Worm (Caenorhabditis elegans) whole organism, L2 larva: ENCODE results near the gene sdz-1.
A peak's percentile ranks its signal among the peaks of the same experiment; 100 is the strongest.

ENCODE experiments used
- C34F6.9 ChIP-seq: fragments of 150-350 bp; optimal IDR thresholded peaks from 2 replicates; lab custom pipeline; 2014; ENCODE audit warnings: missing biosample characterization, missing genetic modification characterization
- F13H6.1 ChIP-seq: sonication (generic microtip); optimal IDR thresholded peaks from 2 replicates; lab custom pipeline; 2016; ENCODE audit warnings: missing genetic modification characterization, missing compliant biosample characterization
- R02D3.7 ChIP-seq: fragments of 150-350 bp; optimal IDR thresholded peaks from 2 replicates; lab custom pipeline; 2014; ENCODE audit warnings: missing biosample characterization, missing genetic modification characterization
- ZK546.5 ChIP-seq: sonication (generic microtip); optimal IDR thresholded peaks from 2 replicates; lab custom pipeline; 2017; ENCODE audit warnings: missing biosample characterization, missing genetic modification characterization
- alr-1 ChIP-seq: fragments of 150-350 bp; optimal IDR thresholded peaks from 2 replicates; lab custom pipeline; 2014; ENCODE audit warnings: missing biosample characterization, missing genetic modification characterization
- aly-2 ChIP-seq: fragments of 150-350 bp; optimal IDR thresholded peaks from 2 replicates; lab custom pipeline; 2014; ENCODE audit warnings: missing biosample characterization, missing genetic modification characterization
- ama-1 ChIP-seq: fragments of 150-350 bp; optimal IDR thresholded peaks from 2 replicates; lab custom pipeline; 2018; ENCODE audit warnings: inconsistent platforms
- blmp-1 ChIP-seq: sonication (generic microtip); optimal IDR thresholded peaks from 2 replicates; lab custom pipeline; 2017; ENCODE audit warnings: missing genetic modification characterization, mild to moderate bottlenecking, missing compliant biosample characterization, antibody characterized with exemption, moderate library complexity; ENCODE audit not compliant: insufficient read depth
- ceh-16 ChIP-seq: fragments of 150-350 bp; optimal IDR thresholded peaks from 2 replicates; lab custom pipeline; 2014; ENCODE audit warnings: missing biosample characterization, missing genetic modification characterization
- ceh-82 ChIP-seq: fragments of 150-350 bp; optimal IDR thresholded peaks from 2 replicates; lab custom pipeline; 2014; ENCODE audit warnings: missing biosample characterization, missing genetic modification characterization
- crh-2 ChIP-seq: sonication (generic microtip); optimal IDR thresholded peaks from 2 replicates; lab custom pipeline; 2017; ENCODE audit warnings: missing biosample characterization, missing genetic modification characterization
- dmd-4 ChIP-seq: sonication (generic microtip); optimal IDR thresholded peaks from 2 replicates; lab custom pipeline; 2017; ENCODE audit warnings: missing biosample characterization, missing genetic modification characterization
- egl-27 ChIP-seq: sonication (generic microtip); optimal IDR thresholded peaks from 3 replicates; lab custom pipeline; 2017; ENCODE audit warnings: missing biosample characterization, missing genetic modification reagents, missing genetic modification characterization
- elt-1 ChIP-seq: fragments of 150-350 bp; optimal IDR thresholded peaks from 2 replicates; lab custom pipeline; 2014; ENCODE audit warnings: missing biosample characterization, missing genetic modification characterization
- elt-3 ChIP-seq: sonication (generic microtip); optimal IDR thresholded peaks from 2 replicates; lab custom pipeline; 2017; ENCODE audit warnings: missing biosample characterization, missing genetic modification characterization
- fos-1 ChIP-seq: fragments of 150-350 bp; optimal IDR thresholded peaks from 2 replicates; lab custom pipeline; 2014; ENCODE audit warnings: missing biosample characterization, missing genetic modification characterization
- gmeb-1 ChIP-seq: fragments of 150-350 bp; optimal IDR thresholded peaks from 2 replicates; lab custom pipeline; 2014; ENCODE audit warnings: missing biosample characterization, missing genetic modification characterization
- lin-13 ChIP-seq: fragments of 150-350 bp; optimal IDR thresholded peaks from 2 replicates; lab custom pipeline; 2014; ENCODE audit warnings: missing biosample characterization, missing genetic modification reagents, missing genetic modification characterization
- lin-39 ChIP-seq: fragments of 150-350 bp; optimal IDR thresholded peaks from 2 replicates; lab custom pipeline; 2014; ENCODE audit warnings: missing biosample characterization, missing genetic modification reagents, missing genetic modification characterization
- lsy-2 ChIP-seq, 2 experiments: fragments of 150-350 bp in 1 of 2; sonication (generic microtip) in 1 of 2; optimal IDR thresholded peaks; 2 replicates each; lab custom pipeline; 2014 to 2017; ENCODE audit warnings: missing biosample characterization in 2 of 2, missing genetic modification characterization in 2 of 2
- mbf-1 ChIP-seq: sonication (generic microtip); optimal IDR thresholded peaks from 2 replicates; lab custom pipeline; 2017; ENCODE audit warnings: missing biosample characterization, missing genetic modification characterization
- nhr-10 ChIP-seq: sonication (generic microtip); optimal IDR thresholded peaks from 2 replicates; lab custom pipeline; 2017; ENCODE audit warnings: missing biosample characterization, missing genetic modification characterization
- nhr-11 ChIP-seq: fragments of 150-350 bp; optimal IDR thresholded peaks from 2 replicates; lab custom pipeline; 2014; ENCODE audit warnings: missing biosample characterization, missing genetic modification characterization
- nhr-12 ChIP-seq: fragments of 150-350 bp; optimal IDR thresholded peaks from 2 replicates; lab custom pipeline; 2014; ENCODE audit warnings: missing biosample characterization, missing genetic modification characterization
- nhr-21 ChIP-seq: fragments of 150-350 bp; optimal IDR thresholded peaks from 2 replicates; lab custom pipeline; 2014; ENCODE audit warnings: missing biosample characterization, missing genetic modification characterization
- nhr-23 ChIP-seq: fragments of 150-350 bp; optimal IDR thresholded peaks from 2 replicates; lab custom pipeline; 2014; ENCODE audit warnings: missing biosample characterization, missing genetic modification reagents, missing genetic modification characterization
- nhr-237 ChIP-seq: fragments of 150-350 bp; optimal IDR thresholded peaks from 2 replicates; lab custom pipeline; 2014; ENCODE audit warnings: missing biosample characterization, missing genetic modification characterization
- nhr-25 ChIP-seq: fragments of 150-350 bp; sonication (generic microtip); optimal IDR thresholded peaks from 3 replicates; lab custom pipeline; 2014; ENCODE audit warnings: missing biosample characterization, missing genetic modification characterization
- nhr-6 ChIP-seq: fragments of 150-350 bp; optimal IDR thresholded peaks from 2 replicates; lab custom pipeline; 2014; ENCODE audit warnings: missing biosample characterization, missing genetic modification characterization
- nhr-77 ChIP-seq: fragments of 150-350 bp; optimal IDR thresholded peaks from 2 replicates; lab custom pipeline; 2014; ENCODE audit warnings: missing biosample characterization, missing genetic modification characterization
- sem-4 ChIP-seq: fragments of 150-350 bp; optimal IDR thresholded peaks from 2 replicates; lab custom pipeline; 2014; ENCODE audit warnings: missing biosample characterization, missing genetic modification reagents, missing genetic modification characterization
- sma-3 ChIP-seq: sonication (generic microtip); optimal IDR thresholded peaks from 2 replicates; lab custom pipeline; 2016; ENCODE audit warnings: missing genetic modification reagents, missing genetic modification characterization, missing compliant biosample characterization
- sma-9 ChIP-seq, 2 experiments: fragments of 150-350 bp in 1 of 2; sonication (generic microtip) in 1 of 2; optimal IDR thresholded peaks; 2 replicates each; lab custom pipeline; 2014 to 2016; ENCODE audit warnings: missing genetic modification characterization in 2 of 2, mild to moderate bottlenecking in 1 of 2, missing biosample characterization in 1 of 2, missing compliant biosample characterization in 1 of 2, missing genetic modification reagents in 1 of 2, moderate library complexity in 1 of 2
- snpc-4 ChIP-seq: fragments of 150-350 bp; optimal IDR thresholded peaks from 2 replicates; lab custom pipeline; 2014; ENCODE audit warnings: missing biosample characterization, missing genetic modification characterization
- unc-39 ChIP-seq: fragments of 150-350 bp; optimal IDR thresholded peaks from 2 replicates; lab custom pipeline; 2014; ENCODE audit warnings: missing biosample characterization, missing genetic modification characterization
- unc-55 ChIP-seq: fragments of 150-350 bp; sonication (generic microtip); optimal IDR thresholded peaks from 3 replicates; lab custom pipeline; 2014; ENCODE audit warnings: missing biosample characterization, missing genetic modification reagents, missing genetic modification characterization
- zag-1 ChIP-seq: fragments of 150-350 bp; optimal IDR thresholded peaks from 2 replicates; lab custom pipeline; 2014; ENCODE audit warnings: missing biosample characterization, missing genetic modification characterization
- ztf-4 ChIP-seq: fragments of 150-350 bp; optimal IDR thresholded peaks from 2 replicates; lab custom pipeline; 2014; ENCODE audit warnings: missing biosample characterization, missing genetic modification characterization

Gene sdz-1

ce11 chrIII:8678371-8678770 lies 21.8 kb downstream of the sdz-1 start (continued):
- TF ChIP-seq ztf-4 (tag; lab: Kevin White, UChicago) (no peak), unc-39 (no peak), ceh-16 (tag; lab: Kevin White, UChicago) (no peak), zag-1 (tag; lab: Kevin White, UChicago) (peak; percentile 68), dmd-4 (tag; lab: Kevin White, UChicago) (no peak), nhr-21 (tag; lab: Kevin White, UChicago) (peak; percentile 64)

- TF ChIP-seq nhr-77 (tag; lab: Kevin White, UChicago) (no peak), snpc-4 (tag; lab: Kevin White, UChicago) (no peak), nhr-21 (tag; lab: Kevin White, UChicago) (no peak), lsy-2 (tag; optimal IDR thresholded peaks at IDR 0.05; lab: Kevin White, UChicago) (peak in 1 of 2 experiments; percentile 2), ama-1 (lab: Kevin White, UChicago) (no peak)
Measured at ce11 chrIII:8674980-8675485, 25.1 kb downstream of the sdz-1 start, which contains the start of gene pgl-2. Gene pgl-2, minus strand, starts transcription at chrIII:8675435.

- TF ChIP-seq mbf-1 (tag; lab: Kevin White, UChicago) = no peak
- TF ChIP-seq nhr-21 (tag; lab: Kevin White, UChicago) = no peak
- no peak for TF ChIP-seq ceh-82
- no peak for TF ChIP-seq R02D3.7
- no peak for TF ChIP-seq F13H6.1 (tag; lab: Kevin White, UChicago)
- TF ChIP-seq nhr-11 (tag; lab: Kevin White, UChicago) = no peak
- TF ChIP-seq nhr-77 (tag; lab: Kevin White, UChicago) = no peak
- no peak for TF ChIP-seq alr-1 (tag; lab: Kevin White, UChicago)
- TF ChIP-seq nhr-10 = no peak
- no peak for TF ChIP-seq egl-27 (tag; lab: Kevin White, UChicago)
- TF ChIP-seq lsy-2 (tag; optimal IDR thresholded peaks at IDR 0.05; lab: Kevin White, UChicago) = no peak
- TF ChIP-seq ZK546.5 (tag; lab: Kevin White, UChicago) = no peak
- no peak for TF ChIP-seq unc-55 (GFP tag; lab: Kevin White, UChicago)
- TF ChIP-seq nhr-237 = no peak
- no peak for TF ChIP-seq blmp-1 (tag; lab: Kevin White, UChicago)
- no peak for TF ChIP-seq nhr-25 (tag; lab: Kevin White, UChicago)
- no peak for TF ChIP-seq fos-1 (tag; lab: Kevin White, UChicago)
- TF ChIP-seq crh-2 (tag; lab: Kevin White, UChicago) = no peak
- TF ChIP-seq, all 48 proteins: peak for 0
Measured at ce11 chrIII:8668717-8669116, 31.4 kb downstream of the sdz-1 start.

ce11 chrIII:8667382-8667781 lies 32.8 kb downstream of the sdz-1 start, which contains the start of gene dpy-19:
Gene dpy-19, minus strand, starts transcription at chrIII:8667482.
- TF ChIP-seq elt-3 (tag; lab: Kevin White, UChicago) (no peak), nhr-23 (tag; lab: Kevin White, UChicago) (no peak), nhr-12 (tag; lab: Kevin White, UChicago) (no peak), elt-1 (no peak), sma-9 (GFP tag; optimal IDR thresholded peaks at IDR 0.05; lab: Kevin White, UChicago) (no peak), sma-9 (tag; optimal IDR thresholded peaks at IDR 0.05; lab: Kevin White, UChicago) (no peak), zag-1 (tag; lab: Kevin White, UChicago) (no peak), mbf-1 (tag; lab: Kevin White, UChicago) (no peak), crh-2 (tag; lab: Kevin White, UChicago) (no peak), aly-2 (tag; lab: Kevin White, UChicago) (no peak), sem-4 (no peak), nhr-25 (tag; lab: Kevin White, UChicago) (no peak), nhr-77 (tag; lab: Kevin White, UChicago) (no peak)

ce11 chrIII:8664897-8665388 lies 35.2 kb downstream of the sdz-1 start, which contains the start of gene F22B7.1:
Gene F22B7.1, plus strand, starts transcription at chrIII:8665338.
- TF ChIP-seq sem-4 (no peak), lsy-2 (tag; optimal IDR thresholded peaks at IDR 0.05; lab: Kevin White, UChicago) (peak in 1 of 2 experiments; percentile 60), snpc-4 (tag; lab: Kevin White, UChicago) (no peak), nhr-12 (tag; lab: Kevin White, UChicago) (no peak), lin-13 (GFP tag; lab: Kevin White, UChicago) (no peak), gmeb-1 (tag; lab: Kevin White, UChicago) (no peak), C34F6.9 (tag; lab: Kevin White, UChicago) (peak; percentile 26), sma-3 (no peak), lin-39 (no peak), nhr-6 (tag; lab: Kevin White, UChicago) (no peak), nhr-237 (no peak), aly-2 (tag; lab: Kevin White, UChicago) (no peak)
- TF ChIP-seq, all 48 proteins: peak for 2
